Fruit fly (Drosophila melanogaster) whole organism, embryonic: ENCODE results near the gene jet.
A peak's percentile ranks its signal among the peaks of the same experiment; 100 is the strongest.

Experiments
- Atf6 ChIP-seq: fragments of 200-800 bp; sonication (Bioruptor generic); IDR thresholded peaks from 2 replicates; pipeline ENCODE4 v1.3.6; 2022; ENCODE audit warnings: missing biosample characterization, missing genetic modification characterization
- Awh ChIP-seq: fragments of 200-800 bp; sonication (Bioruptor generic); IDR thresholded peaks from 2 replicates; pipeline ENCODE4, ENCODE4 v1.3.6; 2022; ENCODE audit warnings: missing biosample characterization, missing genetic modification characterization
- CG10147 ChIP-seq: fragments of 200-800 bp; sonication (Bioruptor generic); optimal IDR thresholded peaks from 2 replicates; lab custom pipeline; 2019; ENCODE audit warnings: missing biosample characterization, mild to moderate bottlenecking, missing genetic modification characterization, moderate library complexity
- CG10321 ChIP-seq: fragments of 200-800 bp; sonication (Bioruptor generic); IDR thresholded peaks from 2 replicates; pipeline ENCODE4 v1.3.6; 2022; ENCODE audit warnings: missing biosample characterization, missing genetic modification characterization
- CG10543 ChIP-seq: fragments of 200-800 bp; sonication (Bioruptor generic); optimal IDR thresholded peaks from 3 replicates; lab custom pipeline; 2017; ENCODE audit warnings: missing biosample characterization, mild to moderate bottlenecking, missing genetic modification characterization, moderate library complexity
- CG11085 ChIP-seq: fragments of 200-800 bp; sonication (Bioruptor generic); IDR thresholded peaks from 2 replicates; pipeline ENCODE4 v1.3.6; 2022; ENCODE audit warnings: missing biosample characterization, missing genetic modification characterization
- CG11723 ChIP-seq: fragments of 200-800 bp; sonication (Bioruptor generic); optimal IDR thresholded peaks from 2 replicates; lab custom pipeline; 2017; ENCODE audit warnings: missing biosample characterization, mild to moderate bottlenecking, missing genetic modification characterization
- CG15269 ChIP-seq: fragments of 200-800 bp; sonication (Bioruptor generic); optimal IDR thresholded peaks from 2 replicates; lab custom pipeline; 2018; ENCODE audit warnings: missing biosample characterization, mild to moderate bottlenecking, missing genetic modification characterization, moderate library complexity
- CG15479 ChIP-seq: fragments of 200-800 bp; sonication (Bioruptor generic); optimal IDR thresholded peaks from 3 replicates; lab custom pipeline; 2019; ENCODE audit warnings: missing biosample characterization, mild to moderate bottlenecking, missing genetic modification characterization, moderate library complexity
- CG17829 ChIP-seq: fragments of 200-800 bp; optimal IDR thresholded peaks from 2 replicates; lab custom pipeline; 2019; ENCODE audit warnings: missing biosample characterization, mild to moderate bottlenecking, missing genetic modification characterization, moderate library complexity
- CG1792 ChIP-seq: fragments of 200-800 bp; sonication (Bioruptor generic); optimal IDR thresholded peaks from 2 replicates; lab custom pipeline; 2016; ENCODE audit warnings: missing biosample characterization, missing genetic modification characterization
- CG2202 ChIP-seq: fragments of 200-800 bp; sonication (Bioruptor generic); optimal IDR thresholded peaks from 2 replicates; lab custom pipeline; 2018; ENCODE audit warnings: missing biosample characterization, mild to moderate bottlenecking, missing genetic modification characterization
- CG31224 ChIP-seq: fragments of 200-800 bp; sonication (Bioruptor generic); IDR thresholded peaks from 2 replicates; pipeline ENCODE4 v1.3.6; 2022; ENCODE audit warnings: missing biosample characterization, missing genetic modification characterization
- CG3163 ChIP-seq: fragments of 200-800 bp; sonication (Bioruptor generic); optimal IDR thresholded peaks from 3 replicates; lab custom pipeline; 2016; ENCODE audit warnings: missing biosample characterization, missing genetic modification characterization
- CG3407 ChIP-seq: fragments of 200-800 bp; sonication (Bioruptor generic); optimal IDR thresholded peaks from 2 replicates; lab custom pipeline; 2018; ENCODE audit warnings: missing biosample characterization, mild to moderate bottlenecking, missing genetic modification characterization
- CG34376 ChIP-seq: fragments of 200-800 bp; sonication (Bioruptor generic); optimal IDR thresholded peaks from 2 replicates; lab custom pipeline; 2018; ENCODE audit warnings: missing biosample characterization, mild to moderate bottlenecking, missing genetic modification characterization
- CG3726 ChIP-seq: fragments of 200-800 bp; sonication (Bioruptor generic); IDR thresholded peaks from 3 replicates; pipeline ENCODE4, ENCODE4 v1.3.6; 2022; ENCODE audit warnings: missing biosample characterization, missing genetic modification characterization
- CG3995 ChIP-seq: fragments of 200-800 bp; sonication (Bioruptor generic); optimal IDR thresholded peaks from 3 replicates; lab custom pipeline; 2016; ENCODE audit warnings: missing biosample characterization, missing genetic modification characterization
- CG4282 ChIP-seq: fragments of 200-800 bp; sonication (Bioruptor generic); optimal IDR thresholded peaks from 2 replicates; lab custom pipeline; 2016; ENCODE audit warnings: missing biosample characterization, missing genetic modification characterization
- CG4328 ChIP-seq: fragments of 200-800 bp; sonication (Bioruptor generic); optimal IDR thresholded peaks from 3 replicates; lab custom pipeline; 2017; ENCODE audit warnings: missing biosample characterization, missing genetic modification reagents, missing genetic modification characterization
- CG4820 ChIP-seq: fragments of 200-800 bp; sonication (Bioruptor generic); optimal IDR thresholded peaks from 3 replicates; lab custom pipeline; 2016; ENCODE audit warnings: missing biosample characterization, missing genetic modification characterization
- CG6254 ChIP-seq: fragments of 200-800 bp; sonication (Bioruptor generic); optimal IDR thresholded peaks from 3 replicates; lab custom pipeline; 2017; ENCODE audit warnings: mild to moderate bottlenecking, missing biosample characterization, missing genetic modification reagents, missing genetic modification characterization
- CG7839 ChIP-seq: fragments of 200-800 bp; sonication (Bioruptor generic); optimal IDR thresholded peaks from 3 replicates; lab custom pipeline; 2018; ENCODE audit warnings: missing biosample characterization, mild to moderate bottlenecking, missing genetic modification characterization, moderate library complexity
- CG8765 ChIP-seq: fragments of 200-800 bp; sonication (Bioruptor generic); IDR thresholded peaks from 2 replicates; pipeline ENCODE4 v1.3.6; 2022; ENCODE audit warnings: missing biosample characterization, missing genetic modification characterization
- CG8944 ChIP-seq: fragments of 200-800 bp; sonication (Bioruptor generic); optimal IDR thresholded peaks from 3 replicates; lab custom pipeline; 2016; ENCODE audit warnings: missing biosample characterization, missing genetic modification characterization
- Dbx ChIP-seq: fragments of 200-800 bp; sonication (Bioruptor generic); IDR thresholded peaks from 3 replicates; pipeline ENCODE4 v1.3.6; 2022; ENCODE audit warnings: missing biosample characterization, missing genetic modification characterization
- Dek ChIP-seq: fragments of 200-800 bp; sonication (Bioruptor generic); optimal IDR thresholded peaks from 3 replicates; lab custom pipeline; 2019; ENCODE audit warnings: missing biosample characterization, mild to moderate bottlenecking, missing genetic modification characterization, moderate library complexity
- Doc2 ChIP-seq: fragments of 200-800 bp; sonication (Bioruptor generic); IDR thresholded peaks from 2 replicates; pipeline ENCODE4 v1.3.6; 2022; ENCODE audit warnings: missing biosample characterization, missing genetic modification characterization
- E2f2 ChIP-seq: fragments of 200-800 bp; sonication (Bioruptor generic); IDR thresholded peaks from 2 replicates; pipeline ENCODE4 v1.3.6; 2022; ENCODE audit warnings: missing biosample characterization, missing genetic modification characterization
- ERR ChIP-seq: fragments of 200-800 bp; sonication (Bioruptor generic); optimal IDR thresholded peaks from 2 replicates; lab custom pipeline; 2016; ENCODE audit warnings: missing biosample characterization, missing genetic modification characterization
- Elba2 ChIP-seq: fragments of 200-800 bp; sonication (Bioruptor generic); optimal IDR thresholded peaks from 3 replicates; lab custom pipeline; 2016; ENCODE audit warnings: missing biosample characterization, missing genetic modification characterization
- Hmr ChIP-seq: fragments of 200-800 bp; sonication (Bioruptor generic); optimal IDR thresholded peaks from 3 replicates; lab custom pipeline; 2017; ENCODE audit warnings: mild to moderate bottlenecking, missing biosample characterization, missing genetic modification reagents, missing genetic modification characterization
- Hr39 ChIP-seq: fragments of >200 bp; optimal IDR thresholded peaks from 2 replicates; lab custom pipeline; 2017
- NC2α ChIP-seq: fragments of 200-800 bp; sonication (Bioruptor generic); optimal IDR thresholded peaks from 2 replicates; lab custom pipeline; 2016; ENCODE audit warnings: missing biosample characterization, missing genetic modification characterization
- Opbp ChIP-seq: fragments of 200-800 bp; sonication (Bioruptor generic); IDR thresholded peaks from 3 replicates; pipeline ENCODE4 v1.3.6; 2022; ENCODE audit warnings: missing biosample characterization, missing genetic modification characterization; ENCODE audit not compliant: partially characterized antibody
- bowl ChIP-seq: fragments of 200-800 bp; sonication (Bioruptor generic); IDR thresholded peaks from 2 replicates; pipeline ENCODE4 v1.3.6; 2022; ENCODE audit warnings: missing biosample characterization, missing genetic modification characterization
- bsh ChIP-seq, 2 experiments: fragments of 200-800 bp; sonication (Bioruptor generic); optimal IDR thresholded peaks; 2 replicates each; lab custom pipeline; 2017 to 2018; ENCODE audit warnings: mild to moderate bottlenecking in 2 of 2, missing biosample characterization in 2 of 2, missing genetic modification characterization in 2 of 2, moderate library complexity in 1 of 2
- crp ChIP-seq, 2 experiments: fragments of 200-800 bp; sonication (Bioruptor generic); optimal IDR thresholded peaks; 2 replicates in 1 of 2; 3 replicates in 1 of 2; lab custom pipeline; 2017; ENCODE audit warnings: missing biosample characterization in 2 of 2, missing genetic modification characterization in 2 of 2, mild to moderate bottlenecking in 1 of 2, moderate library complexity in 1 of 2
- disco-r ChIP-seq: fragments of 200-800 bp; sonication (Bioruptor generic); optimal IDR thresholded peaks from 2 replicates; lab custom pipeline; 2016; ENCODE audit warnings: missing biosample characterization, missing genetic modification characterization
- dmrt99B ChIP-seq: fragments of 200-800 bp; sonication (Bioruptor generic); optimal IDR thresholded peaks from 2 replicates; lab custom pipeline; 2018; ENCODE audit warnings: missing biosample characterization, mild to moderate bottlenecking, missing genetic modification characterization, moderate library complexity
- her ChIP-seq: fragments of 200-800 bp; sonication (Bioruptor generic); optimal IDR thresholded peaks from 2 replicates; lab custom pipeline; 2016; ENCODE audit warnings: missing biosample characterization, missing genetic modification characterization
- insv ChIP-seq, 2 experiments: fragments of 200-800 bp; sonication (Bioruptor generic); optimal IDR thresholded peaks; 3 replicates each; lab custom pipeline; 2016 to 2018; ENCODE audit warnings: missing biosample characterization in 2 of 2, missing genetic modification characterization in 2 of 2
- jumu ChIP-seq: fragments of 200-800 bp; sonication (Bioruptor generic); optimal IDR thresholded peaks from 3 replicates; lab custom pipeline; 2016; ENCODE audit warnings: missing biosample characterization, missing genetic modification characterization
- lab ChIP-seq: fragments of 200-800 bp; sonication (Bioruptor generic); optimal IDR thresholded peaks from 3 replicates; lab custom pipeline; 2017; ENCODE audit warnings: missing biosample characterization, missing genetic modification characterization, mild to moderate bottlenecking, moderate library complexity, missing genetic modification reagents
- lola ChIP-seq, 3 experiments: fragments of >200 bp in 2 of 3; fragments of 200-800 bp in 1 of 3; sonication (Bioruptor generic) in 1 of 3; optimal IDR thresholded peaks; 2 replicates each; lab custom pipeline; 2017 to 2019; ENCODE audit warnings: missing biosample characterization in 3 of 3, missing genetic modification characterization in 3 of 3, mild to moderate bottlenecking in 1 of 3, moderate library complexity in 1 of 3
- onecut ChIP-seq: fragments of 200-800 bp; sonication (Bioruptor generic); IDR thresholded peaks from 2 replicates; pipeline ENCODE4 v1.3.6; 2022; ENCODE audit warnings: missing biosample characterization, missing genetic modification characterization
- p53 ChIP-seq: fragments of 200-800 bp; sonication (Bioruptor generic); optimal IDR thresholded peaks from 2 replicates; lab custom pipeline; 2016; ENCODE audit warnings: missing biosample characterization, missing genetic modification characterization
- pita ChIP-seq: fragments of 200-800 bp; sonication (Bioruptor generic); optimal IDR thresholded peaks from 2 replicates; lab custom pipeline; 2017; ENCODE audit warnings: missing biosample characterization, mild to moderate bottlenecking, missing genetic modification characterization
- slou ChIP-seq: fragments of 200-800 bp; sonication (Bioruptor generic); optimal IDR thresholded peaks from 3 replicates; lab custom pipeline; 2016; ENCODE audit warnings: missing biosample characterization, missing genetic modification characterization
- ssp ChIP-seq: fragments of 200-800 bp; sonication (Bioruptor generic); IDR thresholded peaks from 2 replicates; pipeline ENCODE4 v1.3.6; 2022; ENCODE audit warnings: missing biosample characterization, missing genetic modification characterization
- tap ChIP-seq: fragments of 200-800 bp; optimal IDR thresholded peaks from 3 replicates; lab custom pipeline; 2019; ENCODE audit warnings: missing biosample characterization, mild to moderate bottlenecking, missing genetic modification characterization, moderate library complexity

Gene jet

DNA sequence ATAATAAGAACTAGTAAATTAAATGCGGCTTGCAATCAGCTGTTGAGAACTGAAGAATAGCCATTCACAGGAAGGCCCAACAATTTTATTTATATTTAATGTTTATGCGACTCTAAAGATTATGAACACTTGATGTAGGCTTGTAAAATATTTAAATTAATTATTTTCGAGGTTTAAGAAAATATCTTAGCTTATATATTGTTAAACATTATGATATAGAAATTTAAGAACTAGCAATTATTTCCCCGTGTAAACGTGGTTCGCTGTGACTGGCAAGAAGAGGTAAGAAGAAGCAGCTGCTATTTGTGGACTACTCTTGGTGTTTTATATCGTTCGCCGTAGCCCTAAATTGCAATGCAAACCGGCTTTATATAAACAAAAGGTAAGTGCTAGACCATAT lies 4.3 kb downstream of the jet start, which contains the start of the genes mRpL24 and betaggt-I (continued):
- no peak for TF ChIP-seq CG11723 (GFP tag; lab: Kevin White, UChicago)
- TF ChIP-seq CG1792: peak; percentile 62
- peak; percentile 96 for TF ChIP-seq Dbx
- peak; percentile 84 for TF ChIP-seq Doc2 (GFP tag; lab: Robert Waterston, UW)
- peak; percentile 93 for TF ChIP-seq CG31224
- no peak for TF ChIP-seq p53 (GFP tag; lab: Kevin White, UChicago)
- TF ChIP-seq CG7839: peak; percentile 97
- peak; percentile 89 for TF ChIP-seq slou (GFP tag; lab: Kevin White, UChicago)
- TF ChIP-seq Awh: peak; percentile 98
- peak; percentile 75 for TF ChIP-seq CG8944
- TF ChIP-seq CG3163: peak; percentile 36
- peak; percentile 70 for TF ChIP-seq CG3995
- peak in 1 of 2 experiments; percentile 73 for TF ChIP-seq insv (GFP tag; optimal IDR thresholded peaks at IDR 0.05; lab: Kevin White, UChicago)
- TF ChIP-seq CG2202 (tag; lab: Kevin White, UChicago): peak; percentile 89
- TF ChIP-seq CG8765 (GFP tag; lab: Robert Waterston, UW): peak; percentile 95
- peak; percentile 88 for TF ChIP-seq ssp (GFP tag; lab: Robert Waterston, UW)
- peak; percentile 86 for TF ChIP-seq CG6254 (GFP tag; lab: Kevin White, UChicago)
- TF ChIP-seq Hr39 (lab: Kevin White, UChicago): no peak
- TF ChIP-seq crp (GFP tag; optimal IDR thresholded peaks at IDR 0.05; lab: Kevin White, UChicago): peak; percentile 38 to 94
- TF ChIP-seq CG4328 (GFP tag; lab: Kevin White, UChicago): peak; percentile 94
- TF ChIP-seq onecut (GFP tag; lab: Robert Waterston, UW): peak; percentile 89
- TF ChIP-seq disco-r: peak; percentile 53
- TF ChIP-seq lola (GFP tag; optimal IDR thresholded peaks at IDR 0.05; lab: Kevin White, UChicago): peak in 1 of 3 experiments; percentile 96
- peak; percentile 94 for TF ChIP-seq CG10543 (GFP tag; lab: Kevin White, UChicago)
- peak; percentile 88 for TF ChIP-seq CG3726 (GFP tag; lab: Robert Waterston, UW)
- TF ChIP-seq Dek (tag; lab: Kevin White, UChicago): peak; percentile 97
- TF ChIP-seq lab: peak; percentile 97
- TF ChIP-seq CG15479 (GFP tag; lab: Kevin White, UChicago): no peak
- TF ChIP-seq jumu (GFP tag; lab: Kevin White, UChicago): peak; percentile 64
- no peak for TF ChIP-seq CG4282
- peak; percentile 96 for TF ChIP-seq Atf6 (GFP tag; lab: Robert Waterston, UW)
- peak; percentile 97 for TF ChIP-seq Hmr (GFP tag; lab: Kevin White, UChicago)
- peak; percentile 81 for TF ChIP-seq E2f2 (GFP tag; lab: Robert Waterston, UW)
- peak; percentile 91 for TF ChIP-seq CG34376 (GFP tag; lab: Kevin White, UChicago)
- peak; percentile 60 for TF ChIP-seq Elba2 (GFP tag; lab: Kevin White, UChicago)
- peak; percentile 81 for TF ChIP-seq CG10321 (GFP tag; lab: Robert Waterston, UW)
- no peak for TF ChIP-seq pita (GFP tag; lab: Kevin White, UChicago)
- TF ChIP-seq CG3407 (GFP tag; lab: Kevin White, UChicago): peak; percentile 92
- peak; percentile 96 for TF ChIP-seq CG10147 (GFP tag; lab: Kevin White, UChicago)
- peak; percentile 98 for TF ChIP-seq CG17829 (tag; lab: Kevin White, UChicago)
- peak; percentile 40 for TF ChIP-seq her (GFP tag; lab: Kevin White, UChicago)
- TF ChIP-seq bsh (GFP tag; optimal IDR thresholded peaks at IDR 0.05; lab: Kevin White, UChicago): peak in 1 of 2 experiments; percentile 98
- TF ChIP-seq Opbp (GFP tag; lab: Robert Waterston, UW): no peak
- peak; percentile 95 for TF ChIP-seq tap (tag; lab: Kevin White, UChicago)
- TF ChIP-seq CG4820 (GFP tag; lab: Kevin White, UChicago): peak; percentile 100
- peak; percentile 50 for TF ChIP-seq NC2α
- peak; percentile 95 for TF ChIP-seq dmrt99B
- peak; percentile 97 for TF ChIP-seq CG15269 (tag; lab: Kevin White, UChicago)
- peak; percentile 59 for TF ChIP-seq ERR (GFP tag; lab: Kevin White, UChicago)
- TF ChIP-seq bowl (GFP tag; lab: Robert Waterston, UW): peak; percentile 89
- peak; percentile 96 for TF ChIP-seq CG11085
